Worm (Caenorhabditis elegans) whole organism, L1 larva: ENCODE measurements around the gene M142.5.

Experiments used
- elt-3 ChIP-seq, 6 experiments: fragments of 150-350 bp in 1 of 6; sonication (generic microtip); optimal IDR thresholded peaks; 2 replicates each; lab custom pipeline; 2017 to 2018; ENCODE audit warnings: missing biosample characterization in 6 of 6, missing genetic modification characterization in 6 of 6, inconsistent platforms in 1 of 6
- lir-3 ChIP-seq: sonication (generic microtip); optimal IDR thresholded peaks from 2 replicates; lab custom pipeline; 2016; ENCODE audit warnings: mild to moderate bottlenecking, missing genetic modification characterization, moderate library complexity, missing compliant biosample characterization; ENCODE audit not compliant: poor library complexity
- mdl-1 ChIP-seq, 2 experiments: fragments of 150-350 bp; optimal IDR thresholded peaks; 2 replicates each; lab custom pipeline; 2014 to 2017; ENCODE audit warnings: missing biosample characterization in 2 of 2, missing genetic modification characterization in 2 of 2, inconsistent platforms in 1 of 2
- nhr-11 ChIP-seq: fragments of 150-350 bp; optimal IDR thresholded peaks from 2 replicates; lab custom pipeline; 2014; ENCODE audit warnings: missing biosample characterization, missing genetic modification characterization
- nhr-12 ChIP-seq: sonication (generic microtip); optimal IDR thresholded peaks from 2 replicates; lab custom pipeline; 2017; ENCODE audit warnings: missing biosample characterization, missing genetic modification characterization
- nhr-237 ChIP-seq: fragments of 150-350 bp; optimal IDR thresholded peaks from 2 replicates; lab custom pipeline; 2014; ENCODE audit warnings: missing biosample characterization, missing genetic modification characterization
- nhr-76 ChIP-seq: sonication (generic microtip); optimal IDR thresholded peaks from 2 replicates; lab custom pipeline; 2017; ENCODE audit warnings: missing biosample characterization, missing genetic modification characterization
- pax-3 ChIP-seq: fragments of 200-800 bp; sonication (Bioruptor generic); optimal IDR thresholded peaks from 2 replicates; lab custom pipeline; 2018; ENCODE audit warnings: mild to moderate bottlenecking, missing genetic modification characterization, moderate library complexity, missing compliant biosample characterization
- snpc-4 ChIP-seq: fragments of 150-350 bp; optimal IDR thresholded peaks from 2 replicates; lab custom pipeline; 2014; ENCODE audit warnings: missing biosample characterization, missing genetic modification characterization
- unc-130 ChIP-seq: fragments of 150-350 bp; optimal IDR thresholded peaks from 2 replicates; lab custom pipeline; 2017; ENCODE audit warnings: missing biosample characterization, missing genetic modification characterization, inconsistent platforms
- vab-15 ChIP-seq: sonication (generic microtip); optimal IDR thresholded peaks from 2 replicates; lab custom pipeline; 2017; ENCODE audit warnings: missing genotype, mild to moderate bottlenecking, missing genetic modification characterization, missing compliant biosample characterization
- ztf-4 ChIP-seq: fragments of 150-350 bp; optimal IDR thresholded peaks from 2 replicates; lab custom pipeline; 2014; ENCODE audit warnings: missing biosample characterization, missing genetic modification characterization

- TF ChIP-seq nhr-237 (tag; lab: Kevin White, UChicago), result no peak
- peak; percentile 60 for TF ChIP-seq nhr-11 (tag; lab: Kevin White, UChicago)
- no peak for TF ChIP-seq elt-3 (tag; optimal IDR thresholded peaks at IDR 0.05; lab: Kevin White, UChicago)
- no peak for TF ChIP-seq mdl-1 (tag; optimal IDR thresholded peaks at IDR 0.05; lab: Kevin White, UChicago)
- TF ChIP-seq vab-15 (tag; lab: Kevin White, UChicago), result no peak
- peak; percentile 50 for TF ChIP-seq ztf-4 (tag; lab: Kevin White, UChicago)
- TF ChIP-seq nhr-12 (tag; lab: Kevin White, UChicago), result no peak
- no peak for TF ChIP-seq nhr-76 (tag; lab: Kevin White, UChicago)
- peak; percentile 80 for TF ChIP-seq pax-3 (tag; lab: Kevin White, UChicago)
- no peak for TF ChIP-seq unc-130 (tag; lab: Kevin White, UChicago)
- peak; percentile 14 for TF ChIP-seq lir-3 (tag; lab: Kevin White, UChicago)
- no peak for TF ChIP-seq snpc-4 (tag; lab: Kevin White, UChicago)
Measured at ce11 chrIII:10903009-10903609, 27.9 kb upstream of the M142.5 start.
